Worm (Caenorhabditis elegans): Measurements from ENCODE around the gene srh-154.

DNA sequence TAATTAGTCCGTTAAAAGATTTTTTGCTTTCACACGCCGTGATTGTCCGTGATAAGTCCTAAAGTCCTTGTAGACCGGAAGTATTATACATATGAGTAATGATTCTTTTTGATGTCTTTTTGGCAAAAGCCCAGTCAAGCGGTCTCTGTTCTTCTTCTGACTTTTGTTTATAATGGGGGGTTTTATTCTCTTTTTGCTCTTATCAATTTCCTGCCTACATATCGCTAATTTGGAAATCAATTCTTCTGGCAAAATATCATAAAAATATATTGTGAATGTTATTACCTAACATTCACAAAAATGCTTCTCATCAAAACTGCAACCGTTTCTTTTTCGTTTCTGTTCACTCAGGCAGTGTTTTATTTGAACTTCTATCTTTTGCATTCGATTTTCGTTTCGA is 37.0 kb downstream of the srh-154 start, which contains the start of gene srbc-61:
- TF ChIP-seq ama-1 (optimal IDR thresholded peaks at IDR 0.05): no peak
- TF ChIP-seq scrt-1 (GFP tag; IDR thresholded peaks at IDR 0.05): no peak
- no peak for TF ChIP-seq ceh-36 (tag; optimal IDR thresholded peaks at IDR 0.05)
- TF ChIP-seq hmg-4 (GFP tag; optimal IDR thresholded peaks at IDR 0.05): no peak
- TF ChIP-seq pes-1 (GFP tag; IDR thresholded peaks at IDR 0.05): no peak
- TF ChIP-seq ets-7 (tag; optimal IDR thresholded peaks at IDR 0.05): no peak
- TF ChIP-seq tra-4 (tag; optimal IDR thresholded peaks at IDR 0.05): no peak
- no peak for TF ChIP-seq flt-1 (GFP tag; IDR thresholded peaks at IDR 0.05)
- TF ChIP-seq tbx-11 (GFP tag; IDR thresholded peaks at IDR 0.05): no peak
- TF ChIP-seq aly-1 (tag; optimal IDR thresholded peaks at IDR 0.05): no peak
- no peak for TF ChIP-seq ceh-13 (GFP tag; optimal IDR thresholded peaks at IDR 0.05)
- TF ChIP-seq tbx-37 (GFP tag; conservative IDR thresholded peaks at IDR 0.05): no peak
